Fruit fly (Drosophila melanogaster) whole organism, prepupa: ENCODE results near the gene CG7987.

Source experiments
- CG11902 ChIP-seq: fragments of 200-800 bp; sonication (Bioruptor generic); optimal IDR thresholded peaks from 3 replicates; lab custom pipeline; 2016; ENCODE audit warnings: missing biosample characterization, missing genetic modification characterization
- Sox14 ChIP-seq: fragments of 200-800 bp; sonication (Bioruptor generic); optimal IDR thresholded peaks from 3 replicates; lab custom pipeline; 2016; ENCODE audit warnings: missing biosample characterization, missing genetic modification characterization
- net ChIP-seq: fragments of 200-800 bp; sonication (Bioruptor generic); optimal IDR thresholded peaks from 3 replicates; lab custom pipeline; 2016; ENCODE audit warnings: missing biosample characterization, missing genetic modification characterization

- no peak for TF ChIP-seq Sox14 (GFP tag; lab: Kevin White, UChicago)
- no peak for TF ChIP-seq net (GFP tag; lab: Kevin White, UChicago)
- no peak for TF ChIP-seq CG11902 (GFP tag; lab: Kevin White, UChicago)
Measured at dm6 chr3R:14520749-14521148, 54.9 kb downstream of the CG7987 start, which contains the start of gene Cyp313a1.
